Worm (Caenorhabditis elegans): ENCODE results near the gene T28F3.9.

Gene T28F3.9

DNA sequence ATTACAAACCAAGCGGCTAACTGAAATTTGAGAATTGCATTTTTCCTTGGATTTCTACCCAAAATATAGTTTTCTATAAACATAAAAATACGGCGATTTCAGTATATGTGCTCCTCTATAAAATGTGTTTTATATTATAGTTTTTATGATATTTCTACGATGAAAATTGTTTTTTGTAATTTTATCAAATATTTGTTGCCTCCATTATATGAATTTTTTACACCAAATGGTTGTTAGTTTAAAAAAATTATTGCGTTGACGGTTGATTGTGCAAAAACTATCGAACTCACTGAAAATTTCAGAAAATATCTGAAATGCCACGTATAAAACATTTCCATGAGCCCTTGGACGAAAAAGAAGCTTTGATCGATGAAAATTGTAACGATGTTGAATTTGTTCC, at the start of gene T28F3.9:
T28F3.9 (plus strand) TSS at position 301 of the 400 bp plus-strand sequence.
- TF ChIP-seq ztf-16 (tag; optimal IDR thresholded peaks at IDR 0.05) (no peak), zip-5 (tag; optimal IDR thresholded peaks at IDR 0.05) (no peak), pha-2 (tag; optimal IDR thresholded peaks at IDR 0.05) (no peak), ceh-22 (tag; optimal IDR thresholded peaks at IDR 0.05) (no peak), che-1 (tag; optimal IDR thresholded peaks at IDR 0.05) (no peak), pqm-1 (tag; optimal IDR thresholded peaks at IDR 0.05) (no peak), pat-9 (tag; optimal IDR thresholded peaks at IDR 0.05) (no peak), unc-3 (GFP tag; conservative IDR thresholded peaks at IDR 0.05) (no peak), unc-3 (tag; optimal IDR thresholded peaks at IDR 0.05) (no peak), ceh-14 (tag; optimal IDR thresholded peaks at IDR 0.05) (no peak), fkh-6 (tag; optimal IDR thresholded peaks at IDR 0.05) (no peak), K09A11.1 (tag; optimal IDR thresholded peaks at IDR 0.05; ENCODE audit: insufficient read depth) (no peak), nhr-11 (tag; optimal IDR thresholded peaks at IDR 0.05) (no peak), hlh-6 (tag; optimal IDR thresholded peaks at IDR 0.05) (no peak)

DNA sequence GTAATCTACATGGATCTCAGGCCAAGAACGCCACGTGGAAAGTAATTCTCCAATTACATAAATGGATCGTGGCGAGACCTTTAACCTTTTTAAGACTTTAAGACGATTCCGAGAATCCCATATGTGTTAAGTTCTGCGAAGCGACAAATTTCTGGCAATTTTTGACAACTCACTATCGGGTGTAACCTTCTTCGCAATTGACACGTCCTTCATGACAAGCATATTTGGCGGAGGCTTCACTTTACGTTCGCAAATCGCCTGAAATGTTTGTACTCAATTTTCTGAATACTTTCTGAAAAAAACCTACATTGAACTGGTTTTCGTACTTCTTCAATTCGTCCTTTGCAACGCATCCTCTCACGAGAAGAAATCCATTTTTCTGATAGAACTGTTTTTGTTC, 49.5 kb upstream of the T28F3.9 start:
- TF ChIP-seq rnt-1 (tag; optimal IDR thresholded peaks at IDR 0.05) = no peak
- TF ChIP-seq ceh-31 (tag; optimal IDR thresholded peaks at IDR 0.05) = no peak
- no peak for TF ChIP-seq ceh-24 (tag; optimal IDR thresholded peaks at IDR 0.05)
- TF ChIP-seq C38D4.7 (GFP tag; optimal IDR thresholded peaks at IDR 0.05) = no peak
- no peak for TF ChIP-seq odd-2 (tag; optimal IDR thresholded peaks at IDR 0.05)
- no peak for TF ChIP-seq hlh-6 (tag; optimal IDR thresholded peaks at IDR 0.05)
- no peak for TF ChIP-seq ceh-6 (GFP tag; optimal IDR thresholded peaks at IDR 0.05)
- TF ChIP-seq elt-4 (tag; optimal IDR thresholded peaks at IDR 0.05) = no peak
- TF ChIP-seq che-1 (tag; optimal IDR thresholded peaks at IDR 0.05) = no peak
- TF ChIP-seq ceh-18 (tag; optimal IDR thresholded peaks at IDR 0.05) = no peak
- TF ChIP-seq npax-4 (tag; optimal IDR thresholded peaks at IDR 0.05) = no peak
- TF ChIP-seq ceh-45 (GFP tag; IDR thresholded peaks at IDR 0.05) = no peak
- no peak for TF ChIP-seq tbx-7 (tag; optimal IDR thresholded peaks at IDR 0.05)
- TF ChIP-seq gmeb-2 (tag; optimal IDR thresholded peaks at IDR 0.05) = no peak
- TF ChIP-seq Y22D7AL.16 (tag; optimal IDR thresholded peaks at IDR 0.05) = no peak
- TF ChIP-seq ceh-2 (tag; optimal IDR thresholded peaks at IDR 0.05) = no peak
- TF ChIP-seq pros-1 (tag; optimal IDR thresholded peaks at IDR 0.05) = no peak
- no peak for TF ChIP-seq ceh-22 (tag; optimal IDR thresholded peaks at IDR 0.05)
- TF ChIP-seq zip-5 (tag; optimal IDR thresholded peaks at IDR 0.05) = no peak

DNA sequence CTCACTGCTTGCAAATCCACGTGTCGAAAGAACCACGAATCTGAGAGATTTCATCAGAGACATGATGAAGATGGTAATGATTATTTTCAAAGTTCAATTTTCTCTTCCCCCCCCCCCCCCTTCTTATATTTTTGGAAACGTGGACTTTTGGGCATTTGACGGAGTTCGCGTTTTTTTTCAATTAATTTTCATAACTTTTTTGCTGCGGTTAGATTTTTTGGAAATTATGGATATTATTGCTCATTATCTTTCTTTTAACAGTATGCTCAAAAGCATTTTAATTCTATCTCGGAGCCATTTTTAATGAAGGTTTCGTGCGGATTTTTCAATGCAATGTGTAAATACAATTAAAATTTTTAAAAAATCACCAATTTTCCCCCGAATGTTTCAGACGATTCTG, 49.0 kb upstream of the T28F3.9 start, which contains the start of gene phyh-1:
phyh-1 (minus strand) TSS at position 101 of the 400 bp plus-strand sequence.
- TF ChIP-seq C08G9.2 (tag; optimal IDR thresholded peaks at IDR 0.05) (no peak), ceh-6 (GFP tag; optimal IDR thresholded peaks at IDR 0.05) (no peak), zip-5 (tag; optimal IDR thresholded peaks at IDR 0.05) (no peak), C38D4.7 (GFP tag; optimal IDR thresholded peaks at IDR 0.05) (no peak), syd-9 (tag; optimal IDR thresholded peaks at IDR 0.05) (no peak), T23F11.4 (GFP tag; optimal IDR thresholded peaks at IDR 0.05) (no peak), pax-1 (tag; optimal IDR thresholded peaks at IDR 0.05) (no peak), ceh-9 (tag; optimal IDR thresholded peaks at IDR 0.05) (no peak)

DNA sequence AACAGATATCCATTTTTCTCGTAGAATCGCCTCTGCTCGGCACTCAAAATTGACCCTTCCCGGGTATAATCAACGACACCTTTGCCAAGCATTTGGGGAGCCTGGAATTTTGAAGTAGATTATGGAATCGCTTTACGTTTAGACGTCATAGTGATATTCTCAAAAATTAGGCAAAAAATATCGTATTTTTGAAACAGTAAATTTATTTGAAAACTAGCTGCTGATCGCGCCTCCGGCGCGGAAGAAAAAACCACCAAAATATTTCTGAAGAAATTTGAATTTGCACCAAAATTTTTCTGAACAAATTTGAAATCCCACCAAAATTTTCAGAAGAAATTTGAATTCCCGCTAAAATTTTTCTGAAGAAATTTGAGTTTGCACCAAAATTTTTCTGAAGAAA, 45.9 kb upstream of the T28F3.9 start, which contains the start of gene ZK550.6:
ZK550.6 (minus strand) TSS at position 101 of the 400 bp plus-strand sequence.
- no peak for TF ChIP-seq ceh-34 (tag; optimal IDR thresholded peaks at IDR 0.05)
- TF ChIP-seq T23F11.4 (GFP tag; optimal IDR thresholded peaks at IDR 0.05) = no peak
- no peak for TF ChIP-seq K02D7.2 (tag; optimal IDR thresholded peaks at IDR 0.05)
- no peak for TF ChIP-seq pat-9 (tag; optimal IDR thresholded peaks at IDR 0.05)
- no peak for TF ChIP-seq unc-3 (GFP tag; conservative IDR thresholded peaks at IDR 0.05)
- TF ChIP-seq unc-3 (tag; optimal IDR thresholded peaks at IDR 0.05) = no peak
- no peak for TF ChIP-seq F13H6.1 (tag; optimal IDR thresholded peaks at IDR 0.05)
- no peak for TF ChIP-seq sox-4 (tag; optimal IDR thresholded peaks at IDR 0.05)
